Worm (Caenorhabditis elegans): Measurements from ENCODE around the gene F13E9.13.
A peak's percentile ranks its signal among the peaks of the same experiment; 100 is the strongest.

DNA sequence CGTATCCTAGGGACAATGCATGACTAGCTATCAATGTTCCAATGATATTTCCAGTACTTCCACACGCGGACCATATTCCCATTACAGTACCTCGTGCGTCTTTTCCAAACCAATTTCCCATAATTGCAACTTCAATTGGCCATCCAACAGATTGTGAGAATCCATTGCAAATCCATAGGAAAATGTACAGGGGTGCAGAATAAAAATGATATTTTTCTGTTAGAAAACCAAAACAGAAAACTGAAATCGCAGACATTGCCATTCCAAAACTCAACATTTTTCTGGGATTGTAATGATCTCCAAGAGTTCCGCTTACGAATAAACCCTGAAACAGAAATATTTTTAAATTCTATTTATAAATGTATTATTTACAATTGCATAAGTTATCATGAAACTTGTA, 30.2 kb upstream of the F13E9.13 start:
- TF ChIP-seq nhr-237 (tag; optimal IDR thresholded peaks at IDR 0.05) (no peak), zag-1 (tag; optimal IDR thresholded peaks at IDR 0.05) (no peak), unc-62 (GFP tag; optimal IDR thresholded peaks at IDR 0.05 in 1 of 2) (peak in 1 of 2 experiments; percentile 50), unc-62 (tag; optimal IDR thresholded peaks at IDR 0.05) (no peak), nhr-10 (tag; optimal IDR thresholded peaks at IDR 0.05) (no peak), lin-13 (GFP tag; optimal IDR thresholded peaks at IDR 0.05) (no peak), Y5F2A.4 (GFP tag; optimal IDR thresholded peaks at IDR 0.05) (no peak), lin-15B (tag; optimal IDR thresholded peaks at IDR 0.05) (no peak), pha-4 (GFP tag; IDR thresholded peaks at IDR 0.05) (no peak), pha-4 (tag; optimal IDR thresholded peaks at IDR 0.05) (no peak), nhr-41 (GFP tag; IDR thresholded peaks at IDR 0.05) (no peak), lsy-2 (tag; optimal IDR thresholded peaks at IDR 0.05) (no peak), hlh-30 (tag; optimal IDR thresholded peaks at IDR 0.05; ENCODE audit: insufficient read depth) (no peak), nhr-11 (tag; optimal IDR thresholded peaks at IDR 0.05) (no peak), nhr-28 (tag; optimal IDR thresholded peaks at IDR 0.05) (no peak), unc-39 (tag; optimal IDR thresholded peaks at IDR 0.05) (no peak)

Measured in whole organism, L4 larva.